Fruit fly (Drosophila melanogaster) whole organism, embryonic: Measurements from ENCODE around the gene CG15296.

Source experiments
- CG10654 ChIP-seq: fragments of 200-800 bp; sonication (Bioruptor generic); optimal IDR thresholded peaks from 2 replicates; lab custom pipeline; 2016; ENCODE audit warnings: missing biosample characterization, missing genetic modification characterization
- CG11504 ChIP-seq: fragments of 200-800 bp; sonication (Bioruptor generic); optimal IDR thresholded peaks from 3 replicates; lab custom pipeline; 2019; ENCODE audit warnings: missing biosample characterization, mild to moderate bottlenecking, missing genetic modification characterization, moderate library complexity
- CG12236 ChIP-seq: fragments of 200-800 bp; sonication (Bioruptor generic); optimal IDR thresholded peaks from 2 replicates; lab custom pipeline; 2016; ENCODE audit warnings: missing biosample characterization, missing genetic modification characterization
- CG13424 ChIP-seq: fragments of 200-800 bp; sonication (Bioruptor generic); optimal IDR thresholded peaks from 2 replicates; lab custom pipeline; 2019; ENCODE audit warnings: missing biosample characterization, mild to moderate bottlenecking, missing genetic modification characterization, moderate library complexity
- CG14441 ChIP-seq: fragments of 200-800 bp; sonication (Bioruptor generic); IDR thresholded peaks from 2 replicates; pipeline ENCODE4 v1.3.6; 2022; ENCODE audit warnings: missing biosample characterization, missing genetic modification characterization
- CG14860 ChIP-seq: fragments of 200-800 bp; sonication (Bioruptor generic); IDR thresholded peaks from 3 replicates; pipeline ENCODE4 v1.3.6; 2022; ENCODE audit warnings: missing biosample characterization, missing genetic modification characterization; ENCODE audit not compliant: partially characterized antibody
- CG14965 ChIP-seq: fragments of 200-800 bp; sonication (Bioruptor generic); optimal IDR thresholded peaks from 2 replicates; lab custom pipeline; 2016; ENCODE audit warnings: missing biosample characterization, missing genetic modification characterization, borderline replicate concordance
- CG15479 ChIP-seq: fragments of 200-800 bp; sonication (Bioruptor generic); optimal IDR thresholded peaks from 3 replicates; lab custom pipeline; 2019; ENCODE audit warnings: missing biosample characterization, mild to moderate bottlenecking, missing genetic modification characterization, moderate library complexity
- CG16863 ChIP-seq: fragments of 200-800 bp; sonication (Bioruptor generic); optimal IDR thresholded peaks from 3 replicates; lab custom pipeline; 2016; ENCODE audit warnings: missing biosample characterization, missing genetic modification characterization
- CG17802 ChIP-seq: fragments of 200-800 bp; sonication (Bioruptor generic); optimal IDR thresholded peaks from 2 replicates; lab custom pipeline; 2018; ENCODE audit warnings: missing biosample characterization, mild to moderate bottlenecking, missing genetic modification characterization, moderate library complexity
- CG17912 ChIP-seq: fragments of 200-800 bp; sonication (Bioruptor generic); optimal IDR thresholded peaks from 2 replicates; lab custom pipeline; 2018; ENCODE audit warnings: missing biosample characterization, mild to moderate bottlenecking, missing genetic modification characterization
- CG18011 ChIP-seq: fragments of 200-800 bp; sonication (Bioruptor generic); optimal IDR thresholded peaks from 2 replicates; lab custom pipeline; 2017; ENCODE audit warnings: missing biosample characterization, missing genetic modification characterization, mild to moderate bottlenecking, moderate library complexity, missing genotype
- CG2116 ChIP-seq: fragments of 200-800 bp; sonication (Bioruptor generic); optimal IDR thresholded peaks from 3 replicates; lab custom pipeline; 2018; ENCODE audit warnings: missing biosample characterization, mild to moderate bottlenecking, missing genetic modification characterization
- CG3163 ChIP-seq: fragments of 200-800 bp; sonication (Bioruptor generic); optimal IDR thresholded peaks from 3 replicates; lab custom pipeline; 2016; ENCODE audit warnings: missing biosample characterization, missing genetic modification characterization
- CG32767 ChIP-seq: fragments of 200-800 bp; sonication (Bioruptor generic); IDR thresholded peaks from 2 replicates; pipeline ENCODE4 v1.3.6; 2022; ENCODE audit warnings: missing biosample characterization, missing genetic modification characterization
- CG32772 ChIP-seq: fragments of 200-800 bp; sonication (Bioruptor generic); IDR thresholded peaks from 2 replicates; pipeline ENCODE4 v1.3.6; 2022; ENCODE audit warnings: missing biosample characterization, missing genetic modification characterization
- CG33213 ChIP-seq: fragments of 200-800 bp; sonication (Bioruptor generic); optimal IDR thresholded peaks from 3 replicates; lab custom pipeline; 2016; ENCODE audit warnings: missing biosample characterization, missing genetic modification characterization
- CG34376 ChIP-seq: fragments of 200-800 bp; sonication (Bioruptor generic); optimal IDR thresholded peaks from 2 replicates; lab custom pipeline; 2018; ENCODE audit warnings: missing biosample characterization, mild to moderate bottlenecking, missing genetic modification characterization
- CG4404 ChIP-seq: fragments of 200-800 bp; sonication (Bioruptor generic); IDR thresholded peaks from 2 replicates; pipeline ENCODE4 v1.3.6; 2022; ENCODE audit warnings: missing biosample characterization, missing genetic modification characterization
- CG5953 ChIP-seq: fragments of 200-800 bp; sonication (Bioruptor generic); IDR thresholded peaks from 2 replicates; pipeline ENCODE4 v1.3.6; 2022; ENCODE audit warnings: missing biosample characterization, missing genetic modification characterization
- CG6765 ChIP-seq: fragments of 200-800 bp; sonication (Bioruptor generic); optimal IDR thresholded peaks from 3 replicates; lab custom pipeline; 2017; ENCODE audit warnings: missing biosample characterization, mild to moderate bottlenecking, missing genetic modification characterization
- CG7928 ChIP-seq: fragments of 200-800 bp; sonication (Bioruptor generic); optimal IDR thresholded peaks from 2 replicates; lab custom pipeline; 2017; ENCODE audit warnings: missing biosample characterization, mild to moderate bottlenecking, missing genetic modification characterization
- CG8089 ChIP-seq: fragments of 200-800 bp; sonication (Bioruptor generic); optimal IDR thresholded peaks from 3 replicates; lab custom pipeline; 2016; ENCODE audit warnings: missing biosample characterization, missing genetic modification characterization
- CG8359 ChIP-seq: fragments of 200-800 bp; sonication (Bioruptor generic); optimal IDR thresholded peaks from 2 replicates; lab custom pipeline; 2017; ENCODE audit warnings: missing biosample characterization, mild to moderate bottlenecking, missing genetic modification characterization, borderline replicate concordance
- CG9932 ChIP-seq: fragments of 200-800 bp; sonication (Bioruptor generic); IDR thresholded peaks from 2 replicates; pipeline ENCODE4 v1.3.6; 2022; ENCODE audit warnings: missing biosample characterization, missing genetic modification characterization
- CoRest ChIP-seq: fragments of 200-800 bp; sonication (Bioruptor generic); optimal IDR thresholded peaks from 3 replicates; lab custom pipeline; 2018; ENCODE audit warnings: missing biosample characterization, mild to moderate bottlenecking, missing genetic modification characterization, moderate library complexity
- D ChIP-seq, 2 experiments: fragments of 200-800 bp in 1 of 2; fragments of >200 bp in 1 of 2; sonication (Bioruptor generic) in 1 of 2; optimal IDR thresholded peaks; 2 replicates in 1 of 2; 3 replicates in 1 of 2; lab custom pipeline; 2017; ENCODE audit warnings: mild to moderate bottlenecking in 1 of 2, missing biosample characterization in 1 of 2, missing genetic modification characterization in 1 of 2, missing genetic modification reagents in 1 of 2
- D19A ChIP-seq: fragments of 200-800 bp; optimal IDR thresholded peaks from 3 replicates; lab custom pipeline; 2019; ENCODE audit warnings: missing biosample characterization, mild to moderate bottlenecking, missing genetic modification characterization, moderate library complexity
- Jarid2 ChIP-seq: fragments of 200-800 bp; sonication (Bioruptor generic); optimal IDR thresholded peaks from 3 replicates; lab custom pipeline; 2017; ENCODE audit warnings: mild to moderate bottlenecking, missing biosample characterization, missing genetic modification reagents, missing genetic modification characterization
- Meics ChIP-seq: fragments of 200-800 bp; sonication (Bioruptor generic); optimal IDR thresholded peaks from 2 replicates; lab custom pipeline; 2017; ENCODE audit warnings: missing biosample characterization, mild to moderate bottlenecking, missing genetic modification characterization
- Oaz ChIP-seq: fragments of 200-800 bp; sonication (Bioruptor generic); IDR thresholded peaks from 2 replicates; pipeline ENCODE4 v1.3.6; 2022; ENCODE audit warnings: missing biosample characterization, missing genetic modification characterization
- PHDP ChIP-seq: fragments of 200-800 bp; sonication (Bioruptor generic); optimal IDR thresholded peaks from 3 replicates; lab custom pipeline; 2018; ENCODE audit warnings: missing biosample characterization, mild to moderate bottlenecking, missing genetic modification characterization, moderate library complexity
- Rfx ChIP-seq: fragments of 200-800 bp; sonication (Bioruptor generic); IDR thresholded peaks from 2 replicates; pipeline ENCODE4 v1.3.6; 2022; ENCODE audit warnings: missing biosample characterization, missing genetic modification characterization
- Sin3A ChIP-seq: fragments of >200 bp; optimal IDR thresholded peaks from 2 replicates; lab custom pipeline; 2018
- Sox102F ChIP-seq: fragments of 200-800 bp; sonication (Bioruptor generic); optimal IDR thresholded peaks from 2 replicates; lab custom pipeline; 2018; ENCODE audit warnings: missing biosample characterization, mild to moderate bottlenecking, missing genetic modification characterization, moderate library complexity
- amos ChIP-seq: fragments of 200-800 bp; sonication (Bioruptor generic); IDR thresholded peaks from 2 replicates; pipeline ENCODE4 v1.3.6; 2022; ENCODE audit warnings: missing biosample characterization, missing genetic modification characterization; ENCODE audit not compliant: partially characterized antibody
- crp ChIP-seq, 2 experiments: fragments of 200-800 bp; sonication (Bioruptor generic); optimal IDR thresholded peaks; 2 replicates in 1 of 2; 3 replicates in 1 of 2; lab custom pipeline; 2017; ENCODE audit warnings: missing biosample characterization in 2 of 2, missing genetic modification characterization in 2 of 2, mild to moderate bottlenecking in 1 of 2, moderate library complexity in 1 of 2
- fd64A ChIP-seq: fragments of 200-800 bp; sonication (Bioruptor generic); optimal IDR thresholded peaks from 3 replicates; lab custom pipeline; 2018; ENCODE audit warnings: missing biosample characterization, mild to moderate bottlenecking, missing genetic modification characterization
- her ChIP-seq: fragments of 200-800 bp; sonication (Bioruptor generic); optimal IDR thresholded peaks from 2 replicates; lab custom pipeline; 2016; ENCODE audit warnings: missing biosample characterization, missing genetic modification characterization
- insv ChIP-seq, 2 experiments: fragments of 200-800 bp; sonication (Bioruptor generic); optimal IDR thresholded peaks; 3 replicates each; lab custom pipeline; 2016 to 2018; ENCODE audit warnings: missing biosample characterization in 2 of 2, missing genetic modification characterization in 2 of 2
- kah ChIP-seq: fragments of 200-800 bp; sonication (Bioruptor generic); optimal IDR thresholded peaks from 2 replicates; lab custom pipeline; 2018; ENCODE audit warnings: missing biosample characterization, mild to moderate bottlenecking, missing genetic modification characterization
- kni ChIP-seq: fragments of 200-800 bp; sonication (Bioruptor generic); optimal IDR thresholded peaks from 3 replicates; lab custom pipeline; 2017; ENCODE audit warnings: mild to moderate bottlenecking, missing biosample characterization, missing genetic modification reagents, missing genetic modification characterization
- maf-S ChIP-seq: fragments of 200-800 bp; sonication (Bioruptor generic); optimal IDR thresholded peaks from 2 replicates; lab custom pipeline; 2016; ENCODE audit warnings: missing biosample characterization, missing genetic modification characterization
- onecut ChIP-seq: fragments of 200-800 bp; sonication (Bioruptor generic); IDR thresholded peaks from 2 replicates; pipeline ENCODE4 v1.3.6; 2022; ENCODE audit warnings: missing biosample characterization, missing genetic modification characterization
- org-1 ChIP-seq: fragments of 200-800 bp; sonication (Bioruptor generic); optimal IDR thresholded peaks from 2 replicates; lab custom pipeline; 2017; ENCODE audit warnings: missing biosample characterization, missing genetic modification characterization
- rib ChIP-seq: fragments of 200-800 bp; sonication (Bioruptor generic); IDR thresholded peaks from 2 replicates; pipeline ENCODE4 v1.3.6; 2022; ENCODE audit warnings: missing biosample characterization, missing genetic modification characterization
- stc ChIP-seq: fragments of 200-800 bp; sonication (Bioruptor generic); IDR thresholded peaks from 2 replicates; pipeline ENCODE4 v1.3.6; 2022; ENCODE audit warnings: missing biosample characterization, missing genetic modification characterization
- tap ChIP-seq: fragments of 200-800 bp; optimal IDR thresholded peaks from 3 replicates; lab custom pipeline; 2019; ENCODE audit warnings: missing biosample characterization, mild to moderate bottlenecking, missing genetic modification characterization, moderate library complexity
- twi ChIP-seq: fragments of 200-800 bp; optimal IDR thresholded peaks from 2 replicates; lab custom pipeline; 2019; ENCODE audit warnings: missing biosample characterization, mild to moderate bottlenecking, missing genetic modification characterization, moderate library complexity
- z ChIP-seq: fragments of 200-800 bp; sonication (Bioruptor generic); IDR thresholded peaks from 3 replicates; pipeline ENCODE4 v1.3.6; 2022; ENCODE audit warnings: missing biosample characterization, missing genetic modification characterization

Gene CG15296

dm6 chrX:10573554-10573953, 7.2 kb upstream of the CG15296 start (continued):
- TF ChIP-seq Meics (GFP tag; lab: Kevin White, UChicago): peak; percentile 58
- TF ChIP-seq crp (GFP tag; optimal IDR thresholded peaks at IDR 0.05; lab: Kevin White, UChicago): no peak
- no peak for TF ChIP-seq twi (tag; lab: Kevin White, UChicago)
- peak; percentile 55; the same call in 1 of the 2 replicates for TF ChIP-seq CG9932
- TF ChIP-seq CG14441 (GFP tag; lab: Robert Waterston, UW): peak; percentile 67
- TF ChIP-seq Sox102F (GFP tag; lab: Kevin White, UChicago): peak; percentile 70
- TF ChIP-seq CG13424 (tag; lab: Kevin White, UChicago): peak; percentile 62
- TF ChIP-seq CG17912: no peak
- no peak for TF ChIP-seq CG12236 (GFP tag; lab: Kevin White, UChicago)
- no peak for TF ChIP-seq Oaz (GFP tag; lab: Robert Waterston, UW)
- peak; percentile 70 for TF ChIP-seq Rfx
- TF ChIP-seq D19A (tag; lab: Kevin White, UChicago): peak; percentile 45
- no peak for TF ChIP-seq CG15479 (GFP tag; lab: Kevin White, UChicago)
- TF ChIP-seq CG33213 (GFP tag; lab: Kevin White, UChicago): no peak
- TF ChIP-seq CG8359: no peak
- TF ChIP-seq CG10654 (GFP tag; lab: Kevin White, UChicago): peak; percentile 25
- TF ChIP-seq CG16863: no peak
- TF ChIP-seq amos (GFP tag; lab: Robert Waterston, UW): no peak
- TF ChIP-seq Jarid2 (GFP tag; lab: Kevin White, UChicago): no peak
- no peak for TF ChIP-seq CG14860
- TF ChIP-seq CG14965 (GFP tag; lab: Kevin White, UChicago): no peak
- TF ChIP-seq CG18011: no peak
- TF ChIP-seq stc (GFP tag; lab: Robert Waterston, UW): peak; percentile 51; the same call in 1 of the 2 replicates
- TF ChIP-seq kni (GFP tag; lab: Kevin White, UChicago): no peak
- TF ChIP-seq onecut: 0 out of 2 replicates have a peak, but pooled peaks have one; percentile 27
- no peak for TF ChIP-seq rib (GFP tag; lab: Robert Waterston, UW)
- no peak for TF ChIP-seq CG34376 (GFP tag; lab: Kevin White, UChicago)
- peak; percentile 58; the same call in 1 of the 2 replicates for TF ChIP-seq CG32767
- TF ChIP-seq D (optimal IDR thresholded peaks at IDR 0.05; lab: Kevin White, UChicago): no peak
- TF ChIP-seq D (GFP tag; optimal IDR thresholded peaks at IDR 0.05; lab: Kevin White, UChicago): peak; percentile 21
- no peak for TF ChIP-seq CG8089
- TF ChIP-seq maf-S: no peak
- TF ChIP-seq kah: no peak
- no peak for TF ChIP-seq CG7928
- no peak for TF ChIP-seq CG2116 (GFP tag; lab: Kevin White, UChicago)
- TF ChIP-seq CG3163 (GFP tag; lab: Kevin White, UChicago): no peak
- peak; percentile 61 for TF ChIP-seq CG32772 (GFP tag; lab: Robert Waterston, UW)
- TF ChIP-seq Sin3A: no peak
- TF ChIP-seq org-1 (GFP tag; lab: Kevin White, UChicago): peak; percentile 41
- no peak for TF ChIP-seq insv (GFP tag; optimal IDR thresholded peaks at IDR 0.05; lab: Kevin White, UChicago)
- peak; percentile 40 for TF ChIP-seq CoRest (tag; lab: Kevin White, UChicago)
- no peak for TF ChIP-seq z (GFP tag; lab: Robert Waterston, UW)
- 0 out of 2 replicates have a peak, but pooled peaks have one; percentile 28 for TF ChIP-seq CG5953 (GFP tag; lab: Robert Waterston, UW)
- peak; percentile 63 for TF ChIP-seq PHDP (tag; lab: Kevin White, UChicago)
- TF ChIP-seq CG4404 (GFP tag; lab: Robert Waterston, UW): no peak
- no peak for TF ChIP-seq fd64A (GFP tag; lab: Kevin White, UChicago)
- TF ChIP-seq tap (tag; lab: Kevin White, UChicago): peak; percentile 53
- TF ChIP-seq CG11504: peak; percentile 73
- TF ChIP-seq CG17802 (tag; lab: Kevin White, UChicago): no peak
- TF ChIP-seq her (GFP tag; lab: Kevin White, UChicago): no peak
- no peak for TF ChIP-seq CG6765 (GFP tag; lab: Kevin White, UChicago)
